Fruit fly (Drosophila melanogaster) whole organism, prepupa: ENCODE measurements around the gene barc.

ENCODE experiments used
- Blimp-1 ChIP-seq: fragments of 200-800 bp; sonication (Bioruptor generic); optimal IDR thresholded peaks from 3 replicates; lab custom pipeline; 2017; ENCODE audit warnings: missing biosample characterization, missing genetic modification characterization, mild to moderate bottlenecking, moderate library complexity, missing genetic modification reagents
- CG11902 ChIP-seq: fragments of 200-800 bp; sonication (Bioruptor generic); optimal IDR thresholded peaks from 3 replicates; lab custom pipeline; 2016; ENCODE audit warnings: missing biosample characterization, missing genetic modification characterization
- CG3032 ChIP-seq: fragments of 200-800 bp; optimal IDR thresholded peaks from 2 replicates; lab custom pipeline; 2019; ENCODE audit warnings: missing biosample characterization, mild to moderate bottlenecking, missing genetic modification characterization, moderate library complexity
- CG8319 ChIP-seq: fragments of 200-800 bp; sonication (Bioruptor generic); optimal IDR thresholded peaks from 3 replicates; lab custom pipeline; 2016; ENCODE audit warnings: missing biosample characterization, missing genetic modification characterization
- Eip78C ChIP-seq: fragments of 200-800 bp; sonication (Bioruptor generic); peaks from one replicate; lab custom pipeline; 2016; ENCODE audit warnings: missing biosample characterization, missing genetic modification characterization
- Gug ChIP-seq: fragments of 200-800 bp; sonication (Bioruptor generic); IDR thresholded peaks from 2 replicates; pipeline ENCODE4 v1.3.6; 2022; ENCODE audit warnings: missing biosample characterization, missing genetic modification characterization
- Sox14 ChIP-seq: fragments of 200-800 bp; sonication (Bioruptor generic); optimal IDR thresholded peaks from 3 replicates; lab custom pipeline; 2016; ENCODE audit warnings: missing biosample characterization, missing genetic modification characterization
- achi ChIP-seq: fragments of 200-800 bp; sonication (Bioruptor generic); optimal IDR thresholded peaks from 3 replicates; lab custom pipeline; 2016; ENCODE audit warnings: missing biosample characterization, missing genetic modification characterization
- eg ChIP-seq: fragments of 200-800 bp; sonication (Bioruptor generic); IDR thresholded peaks from 3 replicates; pipeline ENCODE4 v1.3.6; 2022; ENCODE audit warnings: missing biosample characterization, missing genetic modification characterization
- fd59A ChIP-seq: fragments of 200-800 bp; sonication (Bioruptor generic); optimal IDR thresholded peaks from 2 replicates; lab custom pipeline; 2017; ENCODE audit warnings: missing biosample characterization, mild to moderate bottlenecking, missing genetic modification characterization, missing genetic modification reagents
- fkh ChIP-seq: fragments of 200-800 bp; sonication (Bioruptor generic); optimal IDR thresholded peaks from 3 replicates; lab custom pipeline; 2017; ENCODE audit warnings: missing biosample characterization, mild to moderate bottlenecking, missing genetic modification characterization, moderate library complexity
- pdm3 ChIP-seq: fragments of 200-800 bp; sonication (Bioruptor generic); optimal IDR thresholded peaks from 3 replicates; lab custom pipeline; 2016; ENCODE audit warnings: missing biosample characterization, missing genetic modification characterization

- TF ChIP-seq pdm3 (GFP tag; lab: Kevin White, UChicago), result no peak
- no peak for TF ChIP-seq CG3032 (tag; lab: Kevin White, UChicago)
- TF ChIP-seq CG8319 (GFP tag; lab: Kevin White, UChicago), result no peak
- TF ChIP-seq Sox14 (GFP tag; lab: Kevin White, UChicago), result no peak
- TF ChIP-seq Blimp-1 (GFP tag; lab: Kevin White, UChicago), result no peak
- no peak for TF ChIP-seq Eip78C (GFP tag; lab: Kevin White, UChicago)
- no peak for TF ChIP-seq CG11902 (GFP tag; lab: Kevin White, UChicago)
- no peak for TF ChIP-seq Gug (GFP tag; lab: Robert Waterston, UW)
- TF ChIP-seq fd59A (GFP tag; lab: Kevin White, UChicago), result no peak
- TF ChIP-seq achi (GFP tag; lab: Kevin White, UChicago), result no peak
- TF ChIP-seq fkh (GFP tag; lab: Kevin White, UChicago), result no peak
- no peak for TF ChIP-seq eg (GFP tag; lab: Robert Waterston, UW)
Measured at dm6 chr3L:21465261-21466112, 32.6 kb upstream of the barc start.
